Fruit fly (Drosophila melanogaster): ENCODE data around the gene Dhc1.

- TF ChIP-seq CrebB (tag; optimal IDR thresholded peaks at IDR 0.05): no peak
- no peak for TF ChIP-seq eyg (GFP tag; optimal IDR thresholded peaks at IDR 0.05)
- no peak for TF ChIP-seq CG10959 (GFP tag; IDR thresholded peaks at IDR 0.05)
- TF ChIP-seq Tbp (GFP tag; optimal IDR thresholded peaks at IDR 0.05): no peak
- no peak for TF ChIP-seq CG3847 (GFP tag; IDR thresholded peaks at IDR 0.05)
- TF ChIP-seq zf30C (GFP tag; optimal IDR thresholded peaks at IDR 0.05): no peak
- TF ChIP-seq insv (GFP tag; optimal IDR thresholded peaks at IDR 0.05): no peak
- no peak for TF ChIP-seq CG32767 (GFP tag; IDR thresholded peaks at IDR 0.05)
- no peak for TF ChIP-seq br (optimal IDR thresholded peaks at IDR 0.05)
- TF ChIP-seq bigmax (GFP tag; optimal IDR thresholded peaks at IDR 0.05): no peak
- TF ChIP-seq hb (GFP tag; IDR thresholded peaks at IDR 0.05; ENCODE audit: partially characterized antibody): no peak
- TF ChIP-seq CG2712 (tag; optimal IDR thresholded peaks at IDR 0.05): no peak
- TF ChIP-seq GATAe (GFP tag; conservative IDR thresholded peaks at IDR 0.05): no peak
Measured at dm6 chr3R:9665405-9665804, 9.0 kb downstream of the Dhc1 start.
